Worm (Caenorhabditis elegans) whole organism, young adult: ENCODE data around the gene smg-8.

Source experiments
- B0261.1 ChIP-seq: sonication (generic microtip); optimal IDR thresholded peaks from 2 replicates; lab custom pipeline; 2016; ENCODE audit warnings: mild to moderate bottlenecking, missing genetic modification characterization, moderate library complexity, missing compliant biosample characterization
- C17E4.6 ChIP-seq: fragments of 200-800 bp; sonication (Bioruptor generic); IDR thresholded peaks from 2 replicates; pipeline ENCODE4 v1.3.6; 2022; ENCODE audit warnings: missing genetic modification reagents, missing genetic modification characterization, missing compliant biosample characterization
- F10E7.11 ChIP-seq: sonication (generic microtip); optimal IDR thresholded peaks from 2 replicates; lab custom pipeline; 2017; ENCODE audit warnings: mild to moderate bottlenecking, missing genetic modification characterization, moderate library complexity, missing compliant biosample characterization
- F37B4.10 ChIP-seq: fragments of 200-800 bp; sonication (Bioruptor generic); IDR thresholded peaks from 2 replicates; pipeline ENCODE4 v1.3.6; 2022; ENCODE audit warnings: missing genetic modification characterization, missing compliant biosample characterization
- F39B2.1 ChIP-seq: fragments of 200-800 bp; sonication (Bioruptor generic); IDR thresholded peaks from 2 replicates; pipeline ENCODE4 v1.3.6; 2022; ENCODE audit warnings: missing genetic modification reagents, missing genetic modification characterization, missing compliant biosample characterization
- F57A8.1 ChIP-seq: fragments of 200-800 bp; sonication (Bioruptor generic); optimal IDR thresholded peaks from 2 replicates; lab custom pipeline; 2018; ENCODE audit warnings: mild to moderate bottlenecking, missing genetic modification characterization, moderate library complexity, missing compliant biosample characterization
- ama-1 ChIP-seq, 3 experiments: fragments of 150-350 bp in 1 of 3; sonication (generic microtip) in 2 of 3; optimal IDR thresholded peaks; 2 replicates each; lab custom pipeline; 2014 to 2018; ENCODE audit warnings: missing biosample characterization in 2 of 3, missing genetic modification characterization in 2 of 3, missing genetic modification reagents in 2 of 3
- atf-7 ChIP-seq: sonication (generic microtip); optimal IDR thresholded peaks from 2 replicates; lab custom pipeline; 2017; ENCODE audit warnings: mild to moderate bottlenecking, missing genetic modification characterization, missing compliant biosample characterization
- attf-3 ChIP-seq: fragments of 200-800 bp; sonication (Bioruptor generic); conservative IDR thresholded peaks from 2 replicates; pipeline ENCODE4 v1.3.6; 2022; ENCODE audit warnings: missing genetic modification reagents, missing genetic modification characterization, missing compliant biosample characterization
- ceh-100 ChIP-seq: fragments of 200-800 bp; sonication (Bioruptor generic); IDR thresholded peaks from 2 replicates; pipeline ENCODE4 v1.3.6; 2022; ENCODE audit warnings: missing genetic modification reagents, missing genetic modification characterization, missing compliant biosample characterization
- ceh-40 ChIP-seq: fragments of 200-800 bp; sonication (Bioruptor generic); IDR thresholded peaks from 2 replicates; pipeline ENCODE4 v1.3.6; 2022; ENCODE audit warnings: missing genetic modification characterization, missing compliant biosample characterization
- chd-7 ChIP-seq: sonication (generic microtip); optimal IDR thresholded peaks from 2 replicates; lab custom pipeline; 2016; ENCODE audit warnings: mild to moderate bottlenecking, missing genetic modification characterization, moderate library complexity, missing compliant biosample characterization
- efl-1 ChIP-seq: fragments of 150-350 bp; optimal IDR thresholded peaks from 2 replicates; lab custom pipeline; 2014; ENCODE audit warnings: missing biosample characterization, missing genetic modification reagents, missing genetic modification characterization
- egl-44 ChIP-seq: fragments of 200-800 bp; sonication (Bioruptor generic); IDR thresholded peaks from 2 replicates; pipeline ENCODE4 v1.3.6; 2022; ENCODE audit warnings: missing genetic modification reagents, missing genetic modification characterization, missing compliant biosample characterization
- ekl-4 ChIP-seq: fragments of 200-800 bp; sonication (Bioruptor generic); IDR thresholded peaks from 2 replicates; pipeline ENCODE4 v1.3.6; 2022; ENCODE audit warnings: missing genetic modification reagents, missing genetic modification characterization, missing compliant biosample characterization
- ets-4 ChIP-seq: fragments of 200-800 bp; sonication (Bioruptor generic); optimal IDR thresholded peaks from 2 replicates; lab custom pipeline; 2018; ENCODE audit warnings: mild to moderate bottlenecking, missing genetic modification characterization, missing compliant biosample characterization
- gei-17 ChIP-seq: fragments of 200-800 bp; sonication (Bioruptor generic); optimal IDR thresholded peaks from 2 replicates; lab custom pipeline; 2018; ENCODE audit warnings: mild to moderate bottlenecking, missing genetic modification characterization, missing compliant biosample characterization
- hmg-1.2 ChIP-seq: fragments of 200-800 bp; sonication (Bioruptor generic); IDR thresholded peaks from 2 replicates; pipeline ENCODE4 v1.3.6; 2022; ENCODE audit warnings: missing genetic modification reagents, missing genetic modification characterization, missing compliant biosample characterization
- lin-26 ChIP-seq: fragments of 200-800 bp; sonication (Bioruptor generic); IDR thresholded peaks from 2 replicates; pipeline ENCODE4 v1.3.6; 2022; ENCODE audit warnings: missing genetic modification reagents, missing genetic modification characterization, missing compliant biosample characterization
- lin-35 ChIP-seq, 3 experiments: fragments of 150-350 bp in 2 of 3; sonication (generic microtip) in 1 of 3; optimal IDR thresholded peaks; 2 replicates each; lab custom pipeline; 2014 to 2018; ENCODE audit warnings: missing biosample characterization in 3 of 3, missing genetic modification characterization in 3 of 3, missing genetic modification reagents in 3 of 3
- lin-40 ChIP-seq: sonication (generic microtip); optimal IDR thresholded peaks from 2 replicates; lab custom pipeline; 2016; ENCODE audit warnings: missing genetic modification characterization, mild to moderate bottlenecking, missing compliant biosample characterization, missing genotype, missing genetic modification reagents
- lsl-1 ChIP-seq: fragments of 200-800 bp; sonication (Bioruptor generic); optimal IDR thresholded peaks from 2 replicates; lab custom pipeline; 2018; ENCODE audit warnings: mild to moderate bottlenecking, missing genetic modification characterization, moderate library complexity, missing compliant biosample characterization
- madf-6 ChIP-seq: fragments of 200-800 bp; sonication (Bioruptor generic); IDR thresholded peaks from 2 replicates; pipeline ENCODE4 v1.3.6; 2022; ENCODE audit warnings: missing genetic modification reagents, missing genetic modification characterization, missing compliant biosample characterization
- mcd-1 ChIP-seq: fragments of 200-800 bp; sonication (Bioruptor generic); IDR thresholded peaks from 2 replicates; pipeline ENCODE4 v1.3.6; 2022; ENCODE audit warnings: missing genetic modification reagents, missing genetic modification characterization, missing compliant biosample characterization
- mes-4 ChIP-seq: sonication (generic microtip); optimal IDR thresholded peaks from 2 replicates; lab custom pipeline; 2016; ENCODE audit warnings: missing genotype, missing genetic modification characterization, missing compliant biosample characterization
- mxl-1 ChIP-seq: sonication (generic microtip); optimal IDR thresholded peaks from 2 replicates; lab custom pipeline; 2016; ENCODE audit warnings: missing genetic modification characterization, missing compliant biosample characterization
- nfyb-1 ChIP-seq: fragments of 200-800 bp; sonication (Bioruptor generic); IDR thresholded peaks from 2 replicates; pipeline ENCODE4 v1.3.6; 2022; ENCODE audit warnings: missing genetic modification reagents, missing genetic modification characterization, missing compliant biosample characterization
- nhr-27 ChIP-seq: fragments of 200-800 bp; sonication (Bioruptor generic); optimal IDR thresholded peaks from 2 replicates; lab custom pipeline; 2018; ENCODE audit warnings: mild to moderate bottlenecking, missing genetic modification characterization, moderate library complexity, missing compliant biosample characterization
- nhr-80 ChIP-seq: sonication (generic microtip); optimal IDR thresholded peaks from 2 replicates; lab custom pipeline; 2016; ENCODE audit warnings: missing genetic modification characterization, missing compliant biosample characterization
- nhr-90 ChIP-seq: sonication (generic microtip); optimal IDR thresholded peaks from 2 replicates; lab custom pipeline; 2016; ENCODE audit warnings: missing genotype, mild to moderate bottlenecking, missing genetic modification characterization, missing compliant biosample characterization
- snpc-4 ChIP-seq, 5 experiments: fragments of 150-350 bp in 1 of 5; sonication (generic microtip) in 4 of 5; optimal IDR thresholded peaks; 2 replicates each; lab custom pipeline; 2014 to 2018; ENCODE audit warnings: missing genetic modification characterization in 5 of 5, missing biosample characterization in 3 of 5, antibody characterized with exemption in 2 of 5, mild to moderate bottlenecking in 2 of 5, missing compliant biosample characterization in 2 of 5, missing genotype in 2 of 5, moderate library complexity in 2 of 5, missing genetic modification reagents in 1 of 5
- xnd-1 ChIP-seq: sonication (generic microtip); optimal IDR thresholded peaks from 2 replicates; lab custom pipeline; 2016; ENCODE audit warnings: missing genotype, missing genetic modification reagents, missing genetic modification characterization, missing compliant biosample characterization
- zfh-2 ChIP-seq: fragments of 200-800 bp; sonication (Bioruptor generic); conservative IDR thresholded peaks from 2 replicates; pipeline ENCODE4 v1.3.6; 2022; ENCODE audit warnings: missing genetic modification reagents, missing genetic modification characterization, missing compliant biosample characterization
- zim-3 ChIP-seq: sonication (generic microtip); optimal IDR thresholded peaks from 2 replicates; lab custom pipeline; 2017; ENCODE audit warnings: mild to moderate bottlenecking, missing genetic modification characterization, moderate library complexity, missing compliant biosample characterization
- ztf-18 ChIP-seq: sonication (generic microtip); optimal IDR thresholded peaks from 2 replicates; lab custom pipeline; 2016; ENCODE audit warnings: missing genotype, mild to moderate bottlenecking, missing genetic modification characterization, missing compliant biosample characterization
- ztf-3 ChIP-seq: fragments of 200-800 bp; sonication (Bioruptor generic); optimal IDR thresholded peaks from 2 replicates; lab custom pipeline; 2018; ENCODE audit warnings: mild to moderate bottlenecking, missing genetic modification characterization, missing compliant biosample characterization

The smg-8 gene

ce11 chrII:14488661-14489060 is 47.5 kb downstream of the smg-8 start, which contains the start of gene usp-14 (continued):
- TF ChIP-seq efl-1 (GFP tag; lab: Kevin White, UChicago) (peak; percentile 76), ceh-40 (GFP tag; lab: Robert Waterston, UW) (no peak), madf-6 (GFP tag; lab: Robert Waterston, UW) (peak; percentile 79)

ce11 chrII:14489407-14489806 is 48.2 kb downstream of the smg-8 start, which contains the start of gene vnut-1:
vnut-1 (plus strand) TSS chrII:14489802.
- peak; percentile 72 for TF ChIP-seq nhr-80 (tag; lab: Kevin White, UChicago)
- peak; percentile 5 for TF ChIP-seq lin-40
- TF ChIP-seq ztf-18 (tag; lab: Kevin White, UChicago): peak; percentile 24
- no peak for TF ChIP-seq lsl-1
- TF ChIP-seq, all 124 proteins: peak for 3

ce11 chrII:14492592-14493196 is 51.5 kb downstream of the smg-8 start:
- TF ChIP-seq ama-1 (optimal IDR thresholded peaks at IDR 0.05; lab: Kevin White, UChicago): peak; percentile 69
- no peak for TF ChIP-seq ama-1 (GFP tag; optimal IDR thresholded peaks at IDR 0.05; lab: Kevin White, UChicago)
- 0 out of 2 replicates have a peak, but pooled peaks have one; percentile 4 for TF ChIP-seq lin-26 (GFP tag; lab: Robert Waterston, UW)
- TF ChIP-seq lin-35 (GFP tag; optimal IDR thresholded peaks at IDR 0.05; lab: Kevin White, UChicago): peak in 1 of 3 experiments; percentile 15
- no peak for TF ChIP-seq atf-7 (tag; lab: Kevin White, UChicago)
- TF ChIP-seq, all 124 proteins: peak for 3

- no peak for TF ChIP-seq mes-4 (tag; lab: Kevin White, UChicago)
- no peak for TF ChIP-seq xnd-1
- TF ChIP-seq ama-1 (optimal IDR thresholded peaks at IDR 0.05; lab: Kevin White, UChicago): peak; percentile 31
- TF ChIP-seq ama-1 (GFP tag; optimal IDR thresholded peaks at IDR 0.05; lab: Kevin White, UChicago): no peak
- TF ChIP-seq chd-7 (tag; lab: Kevin White, UChicago): peak; percentile 18
- TF ChIP-seq C17E4.6 (GFP tag; lab: Robert Waterston, UW): no peak
- TF ChIP-seq ekl-4 (GFP tag; lab: Robert Waterston, UW): 0 out of 2 replicates have a peak, but pooled peaks have one; percentile 11
- TF ChIP-seq mcd-1: 0 out of 2 replicates have a peak, but pooled peaks have one; percentile 12
- TF ChIP-seq lin-35 (GFP tag; optimal IDR thresholded peaks at IDR 0.05; lab: Kevin White, UChicago): no peak
- 0 out of 2 replicates have a peak, but pooled peaks have one; percentile 39 for TF ChIP-seq nfyb-1 (GFP tag; lab: Robert Waterston, UW)
- TF ChIP-seq zfh-2: peak; percentile 52; the same call in 1 of the 2 replicates
- peak; percentile 57; the same call in 1 of the 2 replicates for TF ChIP-seq lin-26 (GFP tag; lab: Robert Waterston, UW)
These were observed 52.8 kb downstream of the smg-8 start for ce11 chrII:14494014-14494413.

- TF ChIP-seq mcd-1 (0 out of 2 replicates have a peak, but pooled peaks have one; percentile 3), snpc-4 (GFP tag; optimal IDR thresholded peaks at IDR 0.05; lab: Kevin White, UChicago) (no peak), snpc-4 (tag; optimal IDR thresholded peaks at IDR 0.05; lab: Kevin White, UChicago) (no peak)
These were observed 53.0 kb downstream of the smg-8 start, which contains the start of gene cysl-2 for ce11 chrII:14494414-14494463. cysl-2 (minus strand) TSS chrII:14494451.

ce11 chrII:14494464-14494863 is 53.3 kb downstream of the smg-8 start:
- TF ChIP-seq nhr-27 (tag; lab: Kevin White, UChicago): no peak
- TF ChIP-seq F39B2.1 (GFP tag; lab: Robert Waterston, UW): no peak
- no peak for TF ChIP-seq atf-7 (tag; lab: Kevin White, UChicago)
- TF ChIP-seq ets-4: no peak
- TF ChIP-seq F57A8.1: no peak
- no peak for TF ChIP-seq nhr-80 (tag; lab: Kevin White, UChicago)
- no peak for TF ChIP-seq mxl-1
- TF ChIP-seq B0261.1: no peak
- no peak for TF ChIP-seq ceh-100 (GFP tag; lab: Robert Waterston, UW)
- no peak for TF ChIP-seq nhr-90 (tag; lab: Kevin White, UChicago)
- TF ChIP-seq egl-44 (GFP tag; lab: Robert Waterston, UW): no peak
- no peak for TF ChIP-seq attf-3
- no peak for TF ChIP-seq zim-3 (tag; lab: Kevin White, UChicago)
- TF ChIP-seq F37B4.10 (GFP tag; lab: Robert Waterston, UW): no peak
- no peak for TF ChIP-seq ztf-3 (GFP tag; lab: Kevin White, UChicago)
- TF ChIP-seq gei-17 (GFP tag; lab: Kevin White, UChicago): no peak
- no peak for TF ChIP-seq xnd-1
- TF ChIP-seq F10E7.11 (tag; lab: Kevin White, UChicago): no peak
- no peak for TF ChIP-seq lsl-1
- no peak for TF ChIP-seq hmg-1.2 (GFP tag; lab: Robert Waterston, UW)
